Fruit fly (Drosophila melanogaster) whole organism, embryonic: ENCODE data around the gene CG7551.
A peak's percentile ranks its signal among the peaks of the same experiment; 100 is the strongest.

Source experiments
- Aef1 ChIP-seq: fragments of 200-800 bp; sonication (Bioruptor generic); IDR thresholded peaks from 3 replicates; pipeline ENCODE4 v1.3.6; 2022; ENCODE audit warnings: missing biosample characterization, missing genetic modification characterization
- Blimp-1 ChIP-seq: fragments of 200-800 bp; sonication (Bioruptor generic); optimal IDR thresholded peaks from 3 replicates; lab custom pipeline; 2018; ENCODE audit warnings: missing biosample characterization, missing genetic modification characterization, mild to moderate bottlenecking, moderate library complexity, missing genetic modification reagents
- CG10274 ChIP-seq: fragments of 200-800 bp; sonication (Bioruptor generic); optimal IDR thresholded peaks from 3 replicates; lab custom pipeline; 2017; ENCODE audit warnings: missing biosample characterization, mild to moderate bottlenecking, missing genetic modification characterization
- CG10431 ChIP-seq: fragments of 200-800 bp; sonication (Bioruptor generic); optimal IDR thresholded peaks from 3 replicates; lab custom pipeline; 2018; ENCODE audit warnings: missing biosample characterization, mild to moderate bottlenecking, missing genetic modification characterization
- CG11560 ChIP-seq: fragments of 200-800 bp; sonication (Bioruptor generic); IDR thresholded peaks from 3 replicates; pipeline ENCODE4 v1.3.6; 2022; ENCODE audit warnings: missing biosample characterization, missing genetic modification characterization
- CG12155 ChIP-seq: fragments of 200-800 bp; sonication (Bioruptor generic); optimal IDR thresholded peaks from 3 replicates; lab custom pipeline; 2016; ENCODE audit warnings: missing biosample characterization, missing genetic modification characterization
- CG12391 ChIP-seq: fragments of 200-800 bp; sonication (Bioruptor generic); optimal IDR thresholded peaks from 3 replicates; lab custom pipeline; 2018; ENCODE audit warnings: missing biosample characterization, mild to moderate bottlenecking, missing genetic modification characterization, moderate library complexity
- CG13287 ChIP-seq: fragments of 200-800 bp; sonication (Bioruptor generic); IDR thresholded peaks from 2 replicates; pipeline ENCODE4 v1.3.6; 2022; ENCODE audit warnings: missing biosample characterization, missing genetic modification characterization; ENCODE audit not compliant: partially characterized antibody
- CG14014 ChIP-seq: fragments of 200-800 bp; sonication (Bioruptor generic); IDR thresholded peaks from 2 replicates; pipeline ENCODE4 v1.3.6; 2022; ENCODE audit warnings: missing biosample characterization, missing genetic modification characterization
- CG15514 ChIP-seq: fragments of 200-800 bp; sonication (Bioruptor generic); optimal IDR thresholded peaks from 3 replicates; lab custom pipeline; 2017; ENCODE audit warnings: missing biosample characterization, missing genetic modification characterization, mild to moderate bottlenecking, moderate library complexity, missing genetic modification reagents
- CG1603 ChIP-seq: fragments of 200-800 bp; sonication (Bioruptor generic); optimal IDR thresholded peaks from 2 replicates; lab custom pipeline; 2019; ENCODE audit warnings: missing biosample characterization, mild to moderate bottlenecking, missing genetic modification characterization, moderate library complexity
- CG16863 ChIP-seq: fragments of 200-800 bp; sonication (Bioruptor generic); optimal IDR thresholded peaks from 3 replicates; lab custom pipeline; 2016; ENCODE audit warnings: missing biosample characterization, missing genetic modification characterization
- CG17829 ChIP-seq: fragments of 200-800 bp; optimal IDR thresholded peaks from 2 replicates; lab custom pipeline; 2019; ENCODE audit warnings: missing biosample characterization, mild to moderate bottlenecking, missing genetic modification characterization, moderate library complexity
- CG2712 ChIP-seq: fragments of 200-800 bp; optimal IDR thresholded peaks from 3 replicates; lab custom pipeline; 2019; ENCODE audit warnings: missing biosample characterization, mild to moderate bottlenecking, missing genetic modification characterization, moderate library complexity
- CG34422 ChIP-seq: fragments of 200-800 bp; sonication (Bioruptor generic); IDR thresholded peaks from 3 replicates; pipeline ENCODE4 v1.3.6; 2022; ENCODE audit warnings: missing biosample characterization, missing genetic modification characterization
- CG3838 ChIP-seq: fragments of 200-800 bp; sonication (Bioruptor generic); optimal IDR thresholded peaks from 3 replicates; lab custom pipeline; 2016; ENCODE audit warnings: missing biosample characterization, missing genetic modification characterization
- CG6765 ChIP-seq: fragments of 200-800 bp; sonication (Bioruptor generic); optimal IDR thresholded peaks from 3 replicates; lab custom pipeline; 2017; ENCODE audit warnings: missing biosample characterization, mild to moderate bottlenecking, missing genetic modification characterization
- CG8281 ChIP-seq: fragments of 200-800 bp; sonication (Bioruptor generic); optimal IDR thresholded peaks from 2 replicates; lab custom pipeline; 2018; ENCODE audit warnings: missing biosample characterization, mild to moderate bottlenecking, missing genetic modification characterization, moderate library complexity
- CG9609 ChIP-seq: fragments of 200-800 bp; sonication (Bioruptor generic); optimal IDR thresholded peaks from 3 replicates; lab custom pipeline; 2016; ENCODE audit warnings: missing biosample characterization, missing genetic modification characterization
- Dad ChIP-seq: fragments of 200-800 bp; sonication (Bioruptor generic); optimal IDR thresholded peaks from 3 replicates; lab custom pipeline; 2016; ENCODE audit warnings: missing biosample characterization, missing genetic modification characterization
- E2f1 ChIP-seq: fragments of 200-800 bp; sonication (Bioruptor generic); IDR thresholded peaks from 2 replicates; pipeline ENCODE4 v1.3.6; 2022; ENCODE audit warnings: missing biosample characterization, missing genetic modification characterization
- GATAe ChIP-seq: fragments of 200-800 bp; sonication (Bioruptor generic); conservative IDR thresholded peaks from 2 replicates; pipeline ENCODE4 v1.3.6; 2022; ENCODE audit warnings: missing biosample characterization, missing genetic modification characterization
- HHEX ChIP-seq: fragments of 200-800 bp; sonication (Bioruptor generic); optimal IDR thresholded peaks from 3 replicates; lab custom pipeline; 2017; ENCODE audit warnings: missing biosample characterization, mild to moderate bottlenecking, missing genetic modification characterization, missing genetic modification reagents
- HLHmδ ChIP-seq: fragments of 200-800 bp; sonication (Bioruptor generic); optimal IDR thresholded peaks from 2 replicates; lab custom pipeline; 2018; ENCODE audit warnings: missing biosample characterization, mild to moderate bottlenecking, missing genetic modification characterization, moderate library complexity
- Hmx ChIP-seq: fragments of 200-800 bp; sonication (Bioruptor generic); optimal IDR thresholded peaks from 2 replicates; lab custom pipeline; 2016; ENCODE audit warnings: missing biosample characterization, missing genetic modification characterization
- MESR4 ChIP-seq: fragments of 200-800 bp; sonication (Bioruptor generic); optimal IDR thresholded peaks from 2 replicates; lab custom pipeline; 2018; ENCODE audit warnings: missing biosample characterization, mild to moderate bottlenecking, missing genetic modification characterization, moderate library complexity
- Sox100B ChIP-seq: fragments of 200-800 bp; sonication (Bioruptor generic); optimal IDR thresholded peaks from 3 replicates; lab custom pipeline; 2018; ENCODE audit warnings: missing biosample characterization, mild to moderate bottlenecking, missing genetic modification characterization
- Sry-β ChIP-seq: fragments of 200-800 bp; sonication (Bioruptor generic); optimal IDR thresholded peaks from 2 replicates; lab custom pipeline; 2018; ENCODE audit warnings: missing biosample characterization, mild to moderate bottlenecking, missing genetic modification characterization, moderate library complexity
- abd-A ChIP-seq: fragments of 200-800 bp; sonication (Bioruptor generic); optimal IDR thresholded peaks from 3 replicates; lab custom pipeline; 2019; ENCODE audit warnings: missing biosample characterization, mild to moderate bottlenecking, missing genetic modification characterization, moderate library complexity
- ara ChIP-seq: fragments of 200-800 bp; sonication (Bioruptor generic); IDR thresholded peaks from 2 replicates; pipeline ENCODE4 v1.3.6; 2022; ENCODE audit warnings: missing biosample characterization, missing genetic modification characterization
- ase ChIP-seq: fragments of 200-800 bp; sonication (Bioruptor generic); IDR thresholded peaks from 3 replicates; pipeline ENCODE4 v1.3.6; 2022; ENCODE audit warnings: missing biosample characterization, missing genetic modification characterization
- bcd ChIP-seq: fragments of 200-800 bp; sonication (Bioruptor generic); optimal IDR thresholded peaks from 2 replicates; lab custom pipeline; 2017; ENCODE audit warnings: missing biosample characterization, mild to moderate bottlenecking, missing genetic modification characterization
- chinmo ChIP-seq: fragments of 200-800 bp; sonication (Bioruptor generic); IDR thresholded peaks from 4 replicates; pipeline ENCODE4 v1.3.6; 2022; ENCODE audit warnings: missing biosample characterization, missing genetic modification characterization; ENCODE audit not compliant: partially characterized antibody
- chn ChIP-seq: fragments of 200-800 bp; sonication (Bioruptor generic); optimal IDR thresholded peaks from 2 replicates; lab custom pipeline; 2016; ENCODE audit warnings: missing biosample characterization, missing genetic modification characterization
- crc ChIP-seq: fragments of 200-800 bp; sonication (Bioruptor generic); optimal IDR thresholded peaks from 2 replicates; lab custom pipeline; 2016; ENCODE audit warnings: missing biosample characterization, missing genetic modification characterization
- ems ChIP-seq: fragments of 200-800 bp; sonication (Bioruptor generic); optimal IDR thresholded peaks from 3 replicates; lab custom pipeline; 2016; ENCODE audit warnings: missing biosample characterization, missing genetic modification characterization
- gcm ChIP-seq: fragments of 200-800 bp; sonication (Bioruptor generic); optimal IDR thresholded peaks from 2 replicates; lab custom pipeline; 2019; ENCODE audit warnings: missing biosample characterization, mild to moderate bottlenecking, missing genetic modification characterization, moderate library complexity
- hkb ChIP-seq, 2 experiments: fragments of 200-800 bp in 1 of 2; fragments of >200 bp in 1 of 2; sonication (Bioruptor generic) in 1 of 2; IDR thresholded peaks in 1 of 2; optimal IDR thresholded peaks in 1 of 2; 2 replicates each; pipeline versions ENCODE4 v1.3.6 to Lab custom; 2017 to 2022; ENCODE audit warnings: missing biosample characterization in 1 of 2, missing genetic modification characterization in 1 of 2
- kah ChIP-seq: fragments of 200-800 bp; sonication (Bioruptor generic); optimal IDR thresholded peaks from 2 replicates; lab custom pipeline; 2018; ENCODE audit warnings: missing biosample characterization, mild to moderate bottlenecking, missing genetic modification characterization
- mirr ChIP-seq: fragments of 200-800 bp; sonication (Bioruptor generic); optimal IDR thresholded peaks from 3 replicates; lab custom pipeline; 2018; ENCODE audit warnings: missing biosample characterization, mild to moderate bottlenecking, missing genetic modification characterization
- onecut ChIP-seq: fragments of 200-800 bp; sonication (Bioruptor generic); IDR thresholded peaks from 2 replicates; pipeline ENCODE4 v1.3.6; 2022; ENCODE audit warnings: missing biosample characterization, missing genetic modification characterization
- org-1 ChIP-seq: fragments of 200-800 bp; sonication (Bioruptor generic); optimal IDR thresholded peaks from 2 replicates; lab custom pipeline; 2017; ENCODE audit warnings: missing biosample characterization, missing genetic modification characterization
- psq ChIP-seq: fragments of 200-800 bp; sonication (Bioruptor generic); optimal IDR thresholded peaks from 2 replicates; lab custom pipeline; 2017; ENCODE audit warnings: missing biosample characterization, missing genetic modification characterization
- sisA ChIP-seq: fragments of 200-800 bp; sonication (Bioruptor generic); IDR thresholded peaks from 2 replicates; pipeline ENCODE4 v1.3.6; 2022; ENCODE audit warnings: missing biosample characterization, missing genetic modification characterization
- slbo ChIP-seq: fragments of 200-800 bp; sonication (Bioruptor generic); IDR thresholded peaks from 2 replicates; pipeline ENCODE4 v1.3.6; 2022; ENCODE audit warnings: missing biosample characterization, missing genetic modification characterization
- stwl ChIP-seq: fragments of 200-800 bp; sonication (Bioruptor generic); optimal IDR thresholded peaks from 3 replicates; lab custom pipeline; 2018; ENCODE audit warnings: missing biosample characterization, mild to moderate bottlenecking, missing genetic modification characterization, moderate library complexity
- tgo ChIP-seq: fragments of 200-800 bp; sonication (Bioruptor generic); IDR thresholded peaks from 3 replicates; pipeline ENCODE4 v1.3.6; 2022; ENCODE audit warnings: missing biosample characterization, missing genetic modification characterization
- trh ChIP-seq: fragments of 200-800 bp; sonication (Bioruptor generic); optimal IDR thresholded peaks from 2 replicates; lab custom pipeline; 2016; ENCODE audit warnings: missing biosample characterization, missing genetic modification characterization
- twi ChIP-seq: fragments of 200-800 bp; optimal IDR thresholded peaks from 2 replicates; lab custom pipeline; 2019; ENCODE audit warnings: missing biosample characterization, mild to moderate bottlenecking, missing genetic modification characterization, moderate library complexity

Gene CG7551

DNA sequence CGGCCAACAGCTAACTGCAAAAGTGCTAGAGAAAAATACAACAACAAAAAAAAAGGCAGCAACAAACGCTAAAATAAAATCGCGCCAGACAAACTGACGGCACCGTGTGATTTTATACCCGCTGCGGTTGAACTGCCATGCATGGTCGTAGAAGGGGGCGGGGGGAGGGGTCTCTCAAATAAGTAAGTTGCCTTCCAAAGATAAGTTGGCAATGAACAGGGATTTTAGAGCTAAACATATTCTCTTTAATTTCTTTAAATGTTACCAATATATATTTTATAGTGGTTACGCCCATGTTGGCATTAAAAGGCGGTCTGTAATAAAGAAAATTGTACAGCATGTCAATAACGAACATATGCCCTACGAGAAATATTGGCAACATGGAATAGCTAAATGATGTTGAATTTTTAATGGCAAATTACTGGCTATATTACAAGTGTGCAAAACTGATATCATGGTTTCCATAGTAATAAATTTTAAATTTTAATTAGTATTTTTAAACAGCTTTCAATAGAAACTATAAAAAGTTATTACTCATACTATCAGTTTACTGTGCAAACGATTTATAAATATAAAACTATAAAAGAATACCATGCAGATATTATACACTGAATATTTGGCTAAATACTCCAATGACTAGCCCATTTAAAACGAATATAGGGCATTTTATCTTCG is 26.9 kb upstream of the CG7551 start (continued):
- peak; percentile 68 for TF ChIP-seq CG9609 (GFP tag; lab: Kevin White, UChicago)
- peak; percentile 63; the same call in 1 of the 2 replicates for TF ChIP-seq sisA (GFP tag; lab: Robert Waterston, UW)
- TF ChIP-seq HHEX = peak; percentile 66
- no peak for TF ChIP-seq Hmx (GFP tag; lab: Kevin White, UChicago)
- peak; percentile 52 for TF ChIP-seq CG2712 (tag; lab: Kevin White, UChicago)
- peak; percentile 94 for TF ChIP-seq slbo
- peak; percentile 53 for TF ChIP-seq onecut
- peak; percentile 48 for TF ChIP-seq CG8281 (tag; lab: Kevin White, UChicago)
- TF ChIP-seq CG14014 (GFP tag; lab: Robert Waterston, UW) = peak; percentile 80
- no peak for TF ChIP-seq mirr (GFP tag; lab: Kevin White, UChicago)
- peak; percentile 38 for TF ChIP-seq CG17829
- peak; percentile 64 for TF ChIP-seq Aef1 (GFP tag; lab: Robert Waterston, UW)
- peak; percentile 53 for TF ChIP-seq gcm
- TF ChIP-seq trh (GFP tag; lab: Kevin White, UChicago) = peak; percentile 30
- TF ChIP-seq ase (GFP tag; lab: Robert Waterston, UW) = peak; percentile 70; the same call in 1 of the 3 replicates
- no peak for TF ChIP-seq stwl (tag; lab: Kevin White, UChicago)
- TF ChIP-seq CG13287 (GFP tag; lab: Robert Waterston, UW) = no peak
- TF ChIP-seq CG10431 (GFP tag; lab: Kevin White, UChicago) = no peak
- TF ChIP-seq chinmo (GFP tag; lab: Robert Waterston, UW) = no peak
- TF ChIP-seq CG16863 (GFP tag; lab: Kevin White, UChicago) = peak; percentile 67
- peak; percentile 63; the same call in 2 of the 3 replicates for TF ChIP-seq CG34422 (GFP tag; lab: Robert Waterston, UW)
- TF ChIP-seq twi (tag; lab: Kevin White, UChicago) = peak; percentile 38
- TF ChIP-seq ems (GFP tag; lab: Kevin White, UChicago) = peak; percentile 53
- no peak for TF ChIP-seq abd-A (tag; lab: Kevin White, UChicago)
- TF ChIP-seq org-1 (GFP tag; lab: Kevin White, UChicago) = peak; percentile 55
- TF ChIP-seq CG10274 = peak; percentile 34
- TF ChIP-seq CG11560 (tag; lab: Robert Waterston, UW) = peak; percentile 53; the same call in 2 of the 3 replicates
- no peak for TF ChIP-seq CG6765
- TF ChIP-seq HLHmδ (GFP tag; lab: Kevin White, UChicago) = no peak
- TF ChIP-seq hkb (optimal IDR thresholded peaks at IDR 0.05; lab: Kevin White, UChicago) = no peak
- TF ChIP-seq hkb (GFP tag; IDR thresholded peaks at IDR 0.05; lab: Robert Waterston, UW) = peak; percentile 61
- peak; percentile 72 for TF ChIP-seq E2f1 (GFP tag; lab: Robert Waterston, UW)
- TF ChIP-seq bcd (GFP tag; lab: Kevin White, UChicago) = peak; percentile 69
- TF ChIP-seq CG12155 (GFP tag; lab: Kevin White, UChicago) = peak; percentile 74
- no peak for TF ChIP-seq MESR4 (GFP tag; lab: Kevin White, UChicago)
- TF ChIP-seq CG1603 (tag; lab: Kevin White, UChicago) = peak; percentile 83
- TF ChIP-seq Sox100B (GFP tag; lab: Kevin White, UChicago) = peak; percentile 8
- peak; percentile 62 for TF ChIP-seq psq (GFP tag; lab: Kevin White, UChicago)
- peak; percentile 87 for TF ChIP-seq tgo (GFP tag; lab: Robert Waterston, UW)
- TF ChIP-seq Blimp-1 = peak; percentile 33
- no peak for TF ChIP-seq CG3838 (GFP tag; lab: Kevin White, UChicago)
- peak; percentile 22 for TF ChIP-seq CG15514
- TF ChIP-seq GATAe (GFP tag; lab: Robert Waterston, UW) = no peak
- TF ChIP-seq kah (GFP tag; lab: Kevin White, UChicago) = no peak
- peak; percentile 41 for TF ChIP-seq Dad (GFP tag; lab: Kevin White, UChicago)
- TF ChIP-seq crc (GFP tag; lab: Kevin White, UChicago) = no peak
- peak; percentile 52 for TF ChIP-seq ara (GFP tag; lab: Robert Waterston, UW)
- TF ChIP-seq chn (GFP tag; lab: Kevin White, UChicago) = peak; percentile 63
- peak; percentile 66 for TF ChIP-seq CG12391 (tag; lab: Kevin White, UChicago)
- TF ChIP-seq Sry-β = no peak
